Worm (Caenorhabditis elegans) whole organism, midembryonic: ENCODE measurements around the gene dnj-11.

Experiments
- cog-1 ChIP-seq: sonication (generic microtip); optimal IDR thresholded peaks from 2 replicates; lab custom pipeline; 2016; ENCODE audit warnings: missing genetic modification characterization, missing compliant biosample characterization
- flt-1 ChIP-seq: fragments of 200-800 bp; sonication (Bioruptor generic); IDR thresholded peaks from 2 replicates; pipeline ENCODE4 v1.3.6; 2022; ENCODE audit warnings: missing genetic modification characterization, missing compliant biosample characterization
- med-1 ChIP-seq: sonication (generic microtip); optimal IDR thresholded peaks from 2 replicates; lab custom pipeline; 2017; ENCODE audit warnings: missing genetic modification characterization, mild to moderate bottlenecking, missing compliant biosample characterization, antibody characterized with exemption, missing genetic modification reagents; ENCODE audit not compliant: insufficient read depth
- tab-1 ChIP-seq: fragments of 200-800 bp; sonication (Bioruptor generic); IDR thresholded peaks from 2 replicates; pipeline ENCODE4 v1.3.6; 2022; ENCODE audit warnings: missing genetic modification characterization, missing compliant biosample characterization
- ztf-23 ChIP-seq: fragments of 200-800 bp; sonication (Bioruptor generic); IDR thresholded peaks from 2 replicates; pipeline ENCODE4 v1.3.6; 2022; ENCODE audit warnings: missing genetic modification reagents, missing genetic modification characterization, missing compliant biosample characterization
- ztf-29 ChIP-seq: fragments of 200-800 bp; sonication (Bioruptor generic); IDR thresholded peaks from 2 replicates; pipeline ENCODE4 v1.3.6; 2022; ENCODE audit warnings: missing genetic modification reagents, missing genetic modification characterization, missing compliant biosample characterization

DNA sequence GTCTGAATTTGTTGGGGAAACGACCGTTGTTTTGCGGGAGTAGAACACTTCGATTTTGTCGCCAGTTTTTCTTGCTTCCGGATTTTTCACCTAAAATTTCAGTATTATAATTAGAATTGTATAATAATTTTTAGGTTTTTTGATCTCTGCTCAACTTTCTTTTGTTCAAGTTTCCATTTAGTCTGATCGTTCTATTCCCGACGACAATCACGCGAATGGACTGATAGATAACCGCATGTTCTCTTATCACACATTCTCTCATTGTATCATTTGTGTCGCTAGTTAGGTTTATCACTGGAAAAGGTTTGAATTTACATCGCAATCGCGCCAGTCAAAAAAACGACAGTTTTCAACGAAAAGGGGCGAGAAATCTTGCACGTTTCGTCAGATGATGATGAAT lies 30.8 kb upstream of the dnj-11 start:
- no peak for TF ChIP-seq flt-1 (GFP tag; lab: Robert Waterston, UW)
- TF ChIP-seq ztf-23 (GFP tag; lab: Robert Waterston, UW), result no peak
- TF ChIP-seq cog-1 (tag; lab: Kevin White, UChicago), result no peak
- no peak for TF ChIP-seq ztf-29 (GFP tag; lab: Robert Waterston, UW)
- TF ChIP-seq tab-1 (GFP tag; lab: Robert Waterston, UW), result no peak
- no peak for TF ChIP-seq med-1 (GFP tag; lab: Kevin White, UChicago)
